Worm (Caenorhabditis elegans) whole organism, L2 larva: ENCODE results near the gene B0336.7.

Source experiments
- elt-3 ChIP-seq: sonication (generic microtip); optimal IDR thresholded peaks from 2 replicates; lab custom pipeline; 2017; ENCODE audit warnings: missing biosample characterization, missing genetic modification characterization
- fos-1 ChIP-seq: fragments of 150-350 bp; optimal IDR thresholded peaks from 2 replicates; lab custom pipeline; 2014; ENCODE audit warnings: missing biosample characterization, missing genetic modification characterization
- gmeb-1 ChIP-seq: fragments of 150-350 bp; optimal IDR thresholded peaks from 2 replicates; lab custom pipeline; 2014; ENCODE audit warnings: missing biosample characterization, missing genetic modification characterization

DNA sequence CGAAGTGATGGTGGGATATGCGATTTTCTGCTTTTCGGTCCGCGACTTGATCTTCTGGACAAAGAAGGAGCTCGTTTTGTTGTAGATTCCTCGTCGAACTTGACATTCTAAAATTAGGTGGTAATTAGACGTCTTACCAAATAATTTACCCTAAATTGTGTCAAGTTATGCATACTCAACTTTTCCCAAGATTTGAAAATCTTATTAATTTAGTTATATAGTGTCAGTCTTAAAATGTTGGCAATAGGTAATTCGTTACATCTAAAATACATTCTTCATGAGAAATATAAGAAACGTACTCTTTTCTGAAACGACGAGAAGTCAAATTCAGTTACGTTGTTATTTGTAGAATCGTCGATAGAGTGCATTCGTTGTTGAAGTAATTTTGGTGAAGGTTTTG is 10.4 kb upstream of the B0336.7 start:
- no peak for TF ChIP-seq fos-1 (tag; lab: Kevin White, UChicago)
- TF ChIP-seq gmeb-1 (tag; lab: Kevin White, UChicago), result no peak
- no peak for TF ChIP-seq elt-3 (tag; lab: Kevin White, UChicago)
